Fruit fly (Drosophila melanogaster) whole organism, embryonic: ENCODE results near the gene snz.

Experiments
- CG10654 ChIP-seq: fragments of 200-800 bp; sonication (Bioruptor generic); optimal IDR thresholded peaks from 2 replicates; lab custom pipeline; 2016; ENCODE audit warnings: missing biosample characterization, missing genetic modification characterization
- CG12104 ChIP-seq: fragments of 200-800 bp; sonication (Bioruptor generic); optimal IDR thresholded peaks from 3 replicates; lab custom pipeline; 2016; ENCODE audit warnings: missing biosample characterization, missing genetic modification characterization
- CG12769 ChIP-seq: fragments of 200-800 bp; sonication (Bioruptor generic); optimal IDR thresholded peaks from 2 replicates; lab custom pipeline; 2019; ENCODE audit warnings: missing biosample characterization, mild to moderate bottlenecking, missing genetic modification characterization, moderate library complexity
- CG13894 ChIP-seq: fragments of 200-800 bp; sonication (Bioruptor generic); optimal IDR thresholded peaks from 3 replicates; lab custom pipeline; 2018; ENCODE audit warnings: missing biosample characterization, mild to moderate bottlenecking, missing genetic modification characterization, moderate library complexity
- CG17359 ChIP-seq: fragments of 200-800 bp; sonication (Bioruptor generic); optimal IDR thresholded peaks from 3 replicates; lab custom pipeline; 2018; ENCODE audit warnings: missing biosample characterization, mild to moderate bottlenecking, missing genetic modification characterization, moderate library complexity
- CG17912 ChIP-seq: fragments of 200-800 bp; sonication (Bioruptor generic); optimal IDR thresholded peaks from 2 replicates; lab custom pipeline; 2018; ENCODE audit warnings: missing biosample characterization, mild to moderate bottlenecking, missing genetic modification characterization
- CG18599 ChIP-seq: fragments of 200-800 bp; sonication (Bioruptor generic); optimal IDR thresholded peaks from 3 replicates; lab custom pipeline; 2017; ENCODE audit warnings: missing biosample characterization, missing genetic modification characterization, mild to moderate bottlenecking, moderate library complexity, missing genetic modification reagents
- CG2875 ChIP-seq: fragments of 200-800 bp; sonication (Bioruptor generic); optimal IDR thresholded peaks from 2 replicates; lab custom pipeline; 2017; ENCODE audit warnings: missing biosample characterization, mild to moderate bottlenecking, missing genetic modification characterization, missing genetic modification reagents
- CG42726 ChIP-seq: fragments of 200-800 bp; sonication (Bioruptor generic); IDR thresholded peaks from 2 replicates; pipeline ENCODE4 v1.3.6; 2022; ENCODE audit warnings: missing biosample characterization, missing genetic modification characterization; ENCODE audit not compliant: partially characterized antibody
- CG6175 ChIP-seq: fragments of 200-800 bp; sonication (Bioruptor generic); IDR thresholded peaks from 3 replicates; pipeline ENCODE4 v1.3.6; 2022; ENCODE audit warnings: missing biosample characterization, missing genetic modification characterization
- CG6854 ChIP-seq: fragments of 200-800 bp; sonication (Bioruptor generic); optimal IDR thresholded peaks from 3 replicates; lab custom pipeline; 2017; ENCODE audit warnings: missing biosample characterization, mild to moderate bottlenecking, missing genetic modification characterization
- CG7271 ChIP-seq: fragments of 200-800 bp; sonication (Bioruptor generic); optimal IDR thresholded peaks from 2 replicates; lab custom pipeline; 2018; ENCODE audit warnings: missing biosample characterization, mild to moderate bottlenecking, missing genetic modification characterization, moderate library complexity
- CG7839 ChIP-seq: fragments of 200-800 bp; sonication (Bioruptor generic); optimal IDR thresholded peaks from 3 replicates; lab custom pipeline; 2018; ENCODE audit warnings: missing biosample characterization, mild to moderate bottlenecking, missing genetic modification characterization, moderate library complexity
- CG8359 ChIP-seq: fragments of 200-800 bp; sonication (Bioruptor generic); optimal IDR thresholded peaks from 2 replicates; lab custom pipeline; 2017; ENCODE audit warnings: missing biosample characterization, mild to moderate bottlenecking, missing genetic modification characterization, borderline replicate concordance
- CG9609 ChIP-seq: fragments of 200-800 bp; sonication (Bioruptor generic); optimal IDR thresholded peaks from 3 replicates; lab custom pipeline; 2016; ENCODE audit warnings: missing biosample characterization, missing genetic modification characterization
- Dek ChIP-seq: fragments of 200-800 bp; sonication (Bioruptor generic); optimal IDR thresholded peaks from 3 replicates; lab custom pipeline; 2019; ENCODE audit warnings: missing biosample characterization, mild to moderate bottlenecking, missing genetic modification characterization, moderate library complexity
- Doc2 ChIP-seq: fragments of 200-800 bp; sonication (Bioruptor generic); IDR thresholded peaks from 2 replicates; pipeline ENCODE4 v1.3.6; 2022; ENCODE audit warnings: missing biosample characterization, missing genetic modification characterization
- Dp ChIP-seq: fragments of 200-800 bp; sonication (Bioruptor generic); optimal IDR thresholded peaks from 2 replicates; lab custom pipeline; 2018; ENCODE audit warnings: missing biosample characterization, mild to moderate bottlenecking, missing genetic modification characterization, moderate library complexity
- HHEX ChIP-seq: fragments of 200-800 bp; sonication (Bioruptor generic); optimal IDR thresholded peaks from 3 replicates; lab custom pipeline; 2017; ENCODE audit warnings: missing biosample characterization, mild to moderate bottlenecking, missing genetic modification characterization, missing genetic modification reagents
- HLHmδ ChIP-seq: fragments of 200-800 bp; sonication (Bioruptor generic); optimal IDR thresholded peaks from 2 replicates; lab custom pipeline; 2018; ENCODE audit warnings: missing biosample characterization, mild to moderate bottlenecking, missing genetic modification characterization, moderate library complexity
- Hmx ChIP-seq: fragments of 200-800 bp; sonication (Bioruptor generic); optimal IDR thresholded peaks from 2 replicates; lab custom pipeline; 2016; ENCODE audit warnings: missing biosample characterization, missing genetic modification characterization
- Oaz ChIP-seq: fragments of 200-800 bp; sonication (Bioruptor generic); IDR thresholded peaks from 2 replicates; pipeline ENCODE4 v1.3.6; 2022; ENCODE audit warnings: missing biosample characterization, missing genetic modification characterization
- Pdp1 ChIP-seq, 2 experiments: fragments of 200-800 bp; sonication (Bioruptor generic); optimal IDR thresholded peaks; 3 replicates each; lab custom pipeline; 2016; ENCODE audit warnings: missing biosample characterization in 2 of 2, missing genetic modification characterization in 2 of 2, mild to moderate bottlenecking in 1 of 2, moderate library complexity in 1 of 2
- Ptx1 ChIP-seq: fragments of 200-800 bp; sonication (Bioruptor generic); IDR thresholded peaks from 2 replicates; pipeline ENCODE4 v1.3.6; 2022; ENCODE audit warnings: missing biosample characterization, missing genetic modification characterization
- YL-1 ChIP-seq: fragments of 200-800 bp; sonication (Bioruptor generic); optimal IDR thresholded peaks from 3 replicates; lab custom pipeline; 2017; ENCODE audit warnings: missing biosample characterization, mild to moderate bottlenecking, missing genetic modification characterization
- ara ChIP-seq: fragments of 200-800 bp; sonication (Bioruptor generic); IDR thresholded peaks from 2 replicates; pipeline ENCODE4 v1.3.6; 2022; ENCODE audit warnings: missing biosample characterization, missing genetic modification characterization
- br ChIP-seq: fragments of >200 bp; optimal IDR thresholded peaks from 2 replicates; lab custom pipeline; 2017
- cas ChIP-seq: fragments of 200-800 bp; sonication (Bioruptor generic); IDR thresholded peaks from 2 replicates; pipeline ENCODE4 v1.3.6; 2022; ENCODE audit warnings: missing biosample characterization, missing genetic modification characterization
- cato ChIP-seq: fragments of 200-800 bp; sonication (Bioruptor generic); optimal IDR thresholded peaks from 2 replicates; lab custom pipeline; 2016; ENCODE audit warnings: missing biosample characterization, missing genetic modification characterization, borderline replicate concordance
- caup ChIP-seq: fragments of 200-800 bp; sonication (Bioruptor generic); optimal IDR thresholded peaks from 3 replicates; lab custom pipeline; 2017; ENCODE audit warnings: missing biosample characterization, mild to moderate bottlenecking, missing genetic modification characterization, moderate library complexity; ENCODE audit not compliant: severe bottlenecking
- chm ChIP-seq: fragments of 200-800 bp; sonication (Bioruptor generic); IDR thresholded peaks from 2 replicates; pipeline ENCODE4 v1.3.6; 2022; ENCODE audit warnings: missing biosample characterization, missing genetic modification characterization
- crc ChIP-seq: fragments of 200-800 bp; sonication (Bioruptor generic); optimal IDR thresholded peaks from 2 replicates; lab custom pipeline; 2016; ENCODE audit warnings: missing biosample characterization, missing genetic modification characterization
- fd64A ChIP-seq: fragments of 200-800 bp; sonication (Bioruptor generic); optimal IDR thresholded peaks from 3 replicates; lab custom pipeline; 2018; ENCODE audit warnings: missing biosample characterization, mild to moderate bottlenecking, missing genetic modification characterization
- gfzf ChIP-seq: fragments of 200-800 bp; sonication (Bioruptor generic); optimal IDR thresholded peaks from 2 replicates; lab custom pipeline; 2016; ENCODE audit warnings: missing biosample characterization, mild to moderate bottlenecking, missing genetic modification characterization, moderate library complexity
- hkb ChIP-seq, 2 experiments: fragments of 200-800 bp in 1 of 2; fragments of >200 bp in 1 of 2; sonication (Bioruptor generic) in 1 of 2; IDR thresholded peaks in 1 of 2; optimal IDR thresholded peaks in 1 of 2; 2 replicates each; pipeline versions ENCODE4 v1.3.6 to Lab custom; 2017 to 2022; ENCODE audit warnings: missing biosample characterization in 1 of 2, missing genetic modification characterization in 1 of 2
- lmd ChIP-seq: fragments of 200-800 bp; sonication (Bioruptor generic); IDR thresholded peaks from 2 replicates; pipeline ENCODE4 v1.3.6; 2022; ENCODE audit warnings: missing biosample characterization, missing genetic modification characterization
- lov ChIP-seq, 2 experiments: fragments of 200-800 bp in 1 of 2; fragments of >200 bp in 1 of 2; sonication (Bioruptor generic) in 1 of 2; IDR thresholded peaks in 1 of 2; optimal IDR thresholded peaks in 1 of 2; 2 replicates in 1 of 2; 3 replicates in 1 of 2; pipeline versions ENCODE4 v1.3.6 to Lab custom; 2017 to 2022; ENCODE audit warnings: missing biosample characterization in 1 of 2, missing genetic modification characterization in 1 of 2
- luna ChIP-seq: fragments of 200-800 bp; sonication (Bioruptor generic); optimal IDR thresholded peaks from 2 replicates; lab custom pipeline; 2016; ENCODE audit warnings: missing biosample characterization, missing genetic modification characterization
- nmo ChIP-seq: fragments of 200-800 bp; sonication (Bioruptor generic); optimal IDR thresholded peaks from 2 replicates; lab custom pipeline; 2018; ENCODE audit warnings: missing biosample characterization, mild to moderate bottlenecking, missing genetic modification characterization, moderate library complexity
- odd ChIP-seq: fragments of 200-800 bp; sonication (Bioruptor generic); optimal IDR thresholded peaks from 2 replicates; lab custom pipeline; 2017; ENCODE audit warnings: missing biosample characterization, mild to moderate bottlenecking, missing genetic modification characterization
- pan ChIP-seq, 4 experiments: fragments of >200 bp in 3 of 4; fragments of 200-800 bp in 1 of 4; sonication (Bioruptor generic) in 1 of 4; optimal IDR thresholded peaks in 3 of 4; IDR thresholded peaks in 1 of 4; 2 replicates each; pipeline versions ENCODE4 v1.3.6 to Lab custom; 2017 to 2022; ENCODE audit warnings: missing biosample characterization in 2 of 4, missing genetic modification characterization in 2 of 4, mixed read lengths in 1 of 4
- phol ChIP-seq: fragments of 200-800 bp; sonication (Bioruptor generic); optimal IDR thresholded peaks from 3 replicates; lab custom pipeline; 2018; ENCODE audit warnings: missing biosample characterization, mild to moderate bottlenecking, missing genetic modification characterization, moderate library complexity
- salm ChIP-seq: fragments of 200-800 bp; sonication (Bioruptor generic); optimal IDR thresholded peaks from 2 replicates; lab custom pipeline; 2018; ENCODE audit warnings: missing biosample characterization, mild to moderate bottlenecking, missing genetic modification characterization
- scrt ChIP-seq: fragments of 200-800 bp; sonication (Bioruptor generic); optimal IDR thresholded peaks from 2 replicates; lab custom pipeline; 2018; ENCODE audit warnings: missing biosample characterization, mild to moderate bottlenecking, missing genetic modification characterization, moderate library complexity
- tio ChIP-seq: fragments of 200-800 bp; sonication (Bioruptor generic); optimal IDR thresholded peaks from 2 replicates; lab custom pipeline; 2017; ENCODE audit warnings: missing biosample characterization, missing genetic modification characterization, inconsistent platforms
- tx ChIP-seq: fragments of 200-800 bp; sonication (Bioruptor generic); optimal IDR thresholded peaks from 2 replicates; lab custom pipeline; 2016; ENCODE audit warnings: missing biosample characterization, missing genetic modification characterization

snz gene

DNA sequence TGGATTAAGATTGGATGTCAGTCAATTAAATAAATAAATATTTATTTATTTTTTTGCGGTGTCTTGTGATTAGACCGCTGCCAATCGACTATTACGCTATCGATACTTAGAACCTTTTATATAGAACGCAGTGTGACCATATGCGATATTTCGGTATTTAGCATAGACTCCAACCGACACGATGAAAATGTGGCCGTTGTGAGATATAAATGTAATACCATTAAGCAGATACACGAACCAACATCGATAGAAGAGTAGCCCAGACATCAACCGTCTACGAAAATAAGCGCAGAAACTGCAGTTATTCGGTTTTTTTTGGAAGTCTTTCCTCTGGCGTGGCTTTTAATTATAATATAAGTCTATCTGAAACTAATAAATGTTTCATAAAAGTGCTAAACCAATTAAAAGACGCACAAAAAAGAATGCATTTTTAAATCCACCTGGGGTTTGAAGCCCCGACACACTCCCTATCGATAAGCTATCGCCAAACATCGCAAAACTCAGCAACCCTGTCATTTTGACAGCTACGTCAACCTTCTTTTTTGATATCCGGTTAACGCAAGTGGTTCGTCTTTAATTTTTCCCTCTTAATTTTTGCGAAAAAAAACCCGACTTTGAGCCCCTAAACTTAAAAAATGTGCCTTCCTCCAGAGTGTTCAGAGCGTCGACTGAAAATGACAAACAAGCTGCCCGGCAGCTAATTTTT, 21.5 kb downstream of the snz start, which contains the start of the genes Dhdds and RpS14a (continued):
- TF ChIP-seq scrt (GFP tag; lab: Kevin White, UChicago) (peak; percentile 41), CG9609 (GFP tag; lab: Kevin White, UChicago) (peak; percentile 41), CG18599 (GFP tag; lab: Kevin White, UChicago) (peak; percentile 67), HHEX (GFP tag; lab: Kevin White, UChicago) (peak; percentile 67), Pdp1 (GFP tag; optimal IDR thresholded peaks at IDR 0.05; lab: Kevin White, UChicago) (peak; percentile 28 to 48), lov (optimal IDR thresholded peaks at IDR 0.05; lab: Kevin White, UChicago) (no peak), lov (GFP tag; IDR thresholded peaks at IDR 0.05; lab: Robert Waterston, UW) (0 out of 3 replicates have a peak, but pooled peaks have one; percentile 29), cato (GFP tag; lab: Kevin White, UChicago) (peak; percentile 43), CG17359 (tag; lab: Kevin White, UChicago) (peak; percentile 30), lmd (GFP tag; lab: Robert Waterston, UW) (no peak), CG42726 (GFP tag; lab: Robert Waterston, UW) (0 out of 2 replicates have a peak, but pooled peaks have one; percentile 31), CG10654 (peak; percentile 36), CG17912 (GFP tag; lab: Kevin White, UChicago) (peak; percentile 19), Oaz (GFP tag; lab: Robert Waterston, UW) (no peak), tio (no peak), caup (GFP tag; lab: Kevin White, UChicago) (peak; percentile 75), fd64A (GFP tag; lab: Kevin White, UChicago) (peak; percentile 12), phol (tag; lab: Kevin White, UChicago) (peak; percentile 80), CG6175 (GFP tag; lab: Robert Waterston, UW) (no peak), CG12769 (tag; lab: Kevin White, UChicago) (no peak), CG8359 (peak; percentile 6), CG6854 (GFP tag; lab: Kevin White, UChicago) (peak; percentile 29), CG2875 (GFP tag; lab: Kevin White, UChicago) (peak; percentile 21), odd (GFP tag; lab: Kevin White, UChicago) (peak; percentile 54), nmo (peak; percentile 84), Doc2 (GFP tag; lab: Robert Waterston, UW) (no peak), salm (tag; lab: Kevin White, UChicago) (peak; percentile 56), CG13894 (no peak), CG7271 (tag; lab: Kevin White, UChicago) (peak; percentile 80), ara (GFP tag; lab: Robert Waterston, UW) (no peak), chm (GFP tag; lab: Robert Waterston, UW) (no peak; the same call in 1 of the 2 replicates), Hmx (GFP tag; lab: Kevin White, UChicago) (no peak), hkb (optimal IDR thresholded peaks at IDR 0.05; lab: Kevin White, UChicago) (peak; percentile 95), hkb (GFP tag; IDR thresholded peaks at IDR 0.05; lab: Robert Waterston, UW) (peak; percentile 46; the same call in 1 of the 2 replicates), Ptx1 (GFP tag; lab: Robert Waterston, UW) (no peak), tx (GFP tag; lab: Kevin White, UChicago) (no peak), Dp (GFP tag; lab: Kevin White, UChicago) (peak; percentile 54), br (lab: Kevin White, UChicago) (no peak), Dek (tag; lab: Kevin White, UChicago) (no peak), HLHmδ (GFP tag; lab: Kevin White, UChicago) (peak; percentile 77), pan (optimal IDR thresholded peaks at IDR 0.05; lab: Kevin White, UChicago) (no peak), pan (GFP tag; optimal IDR thresholded peaks at IDR 0.05 in 1 of 2, IDR thresholded peaks at IDR 0.05 in 1 of 2) (peak in 1 of 2 experiments; percentile 26), cas (GFP tag; lab: Robert Waterston, UW) (no peak), gfzf (GFP tag; lab: Kevin White, UChicago) (peak; percentile 89), crc (GFP tag; lab: Kevin White, UChicago) (no peak), YL-1 (GFP tag; lab: Kevin White, UChicago) (peak; percentile 63), CG7839 (peak; percentile 40), CG12104 (GFP tag; lab: Kevin White, UChicago) (peak; percentile 82), luna (GFP tag; lab: Kevin White, UChicago) (no peak)
